Worm (Caenorhabditis elegans): ENCODE results near the gene tir-1.

The tir-1 gene

DNA sequence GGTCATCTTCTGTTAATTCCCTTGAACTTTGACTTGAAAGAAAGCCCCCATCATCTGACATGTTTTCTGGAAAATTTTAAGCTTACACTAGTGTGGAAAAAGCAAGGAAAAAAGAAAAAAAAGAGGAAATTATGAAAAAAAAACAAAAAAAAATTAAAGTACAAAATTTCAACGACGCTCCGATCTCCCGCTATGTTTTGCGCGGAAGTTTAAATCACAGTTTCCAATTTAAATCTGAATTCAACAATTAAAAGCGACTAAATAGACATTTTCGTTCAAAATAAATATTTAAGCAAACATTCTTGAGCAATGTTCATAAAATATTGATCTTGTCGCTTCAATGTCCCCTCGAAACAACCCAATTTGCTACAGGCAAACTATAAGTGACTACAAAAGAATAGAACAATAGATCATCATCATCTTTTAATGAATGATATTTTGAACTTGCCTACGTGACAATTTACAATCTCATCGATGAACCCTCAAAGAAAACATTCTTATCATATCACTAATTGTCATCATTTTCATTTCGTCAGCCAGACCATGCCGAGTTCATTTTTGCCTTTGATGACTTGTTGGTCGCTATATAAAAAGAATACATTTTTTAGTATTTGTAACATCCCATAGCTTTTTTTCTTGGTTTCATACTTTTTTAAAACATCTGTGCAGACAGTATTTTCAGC is 20.3 kb upstream of the tir-1 start, which contains the start of the genes metl-6 and nit-1:
Gene metl-6, minus strand, starts transcription at position 66 of the 683 bp plus-strand sequence.
Gene nit-1, plus strand, starts transcription at position 562 of the 683 bp plus-strand sequence.
- TF ChIP-seq hmbx-1 (tag; optimal IDR thresholded peaks at IDR 0.05) (no peak), flt-1 (GFP tag; IDR thresholded peaks at IDR 0.05) (no peak), aly-1 (tag; optimal IDR thresholded peaks at IDR 0.05) (no peak), pes-1 (GFP tag; IDR thresholded peaks at IDR 0.05) (no peak), tbx-37 (GFP tag; conservative IDR thresholded peaks at IDR 0.05) (no peak), ama-1 (optimal IDR thresholded peaks at IDR 0.05) (no peak), B0310.2 (tag; optimal IDR thresholded peaks at IDR 0.05) (no peak), hnd-1 (tag; optimal IDR thresholded peaks at IDR 0.05) (no peak), ceh-36 (tag; optimal IDR thresholded peaks at IDR 0.05) (no peak)

ce11 chrIII:3918569-3918968 is 17.1 kb upstream of the tir-1 start, which contains the start of gene ZK1058.3:
ZK1058.3 (plus strand) TSS chrIII:3918869.
- TF ChIP-seq hmbx-1 (tag; optimal IDR thresholded peaks at IDR 0.05) (no peak), aly-1 (tag; optimal IDR thresholded peaks at IDR 0.05) (no peak), ama-1 (optimal IDR thresholded peaks at IDR 0.05) (no peak), hmg-4 (GFP tag; optimal IDR thresholded peaks at IDR 0.05) (no peak), sea-1 (GFP tag; conservative IDR thresholded peaks at IDR 0.05) (no peak), tbx-37 (GFP tag; conservative IDR thresholded peaks at IDR 0.05) (no peak), tra-4 (tag; optimal IDR thresholded peaks at IDR 0.05) (no peak), tbx-11 (GFP tag; IDR thresholded peaks at IDR 0.05) (no peak), B0310.2 (tag; optimal IDR thresholded peaks at IDR 0.05) (no peak), ceh-13 (GFP tag; optimal IDR thresholded peaks at IDR 0.05) (no peak), pes-1 (GFP tag; IDR thresholded peaks at IDR 0.05) (no peak), hnd-1 (tag; optimal IDR thresholded peaks at IDR 0.05) (no peak), ceh-36 (tag; optimal IDR thresholded peaks at IDR 0.05) (no peak), F13C5.2 (tag; optimal IDR thresholded peaks at IDR 0.05) (no peak), flt-1 (GFP tag; IDR thresholded peaks at IDR 0.05) (no peak), scrt-1 (GFP tag; IDR thresholded peaks at IDR 0.05) (no peak), ets-7 (tag; optimal IDR thresholded peaks at IDR 0.05) (no peak)

DNA sequence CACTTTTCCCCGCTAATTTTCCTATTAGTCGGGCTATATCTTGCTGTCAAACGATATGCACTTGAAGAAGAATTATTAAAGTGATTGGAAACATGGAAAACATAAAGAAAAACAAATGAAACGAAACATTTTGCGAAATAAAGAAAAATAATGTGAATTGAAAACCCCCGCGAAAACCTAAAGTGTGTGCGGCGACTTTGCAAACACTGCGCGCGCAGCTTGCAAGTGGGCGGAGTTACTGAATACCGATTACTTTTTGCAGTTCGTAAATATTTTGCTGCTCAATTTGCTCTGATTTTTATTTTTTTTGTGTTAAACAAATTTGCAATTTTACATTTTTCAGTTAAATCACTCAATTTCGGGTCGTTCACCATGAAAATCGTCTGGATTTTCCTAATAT is 15.2 kb upstream of the tir-1 start, which contains the start of gene ccdc-47:
Gene ccdc-47, plus strand, starts transcription at position 344 of the 400 bp plus-strand sequence.
- TF ChIP-seq ceh-13 (GFP tag; optimal IDR thresholded peaks at IDR 0.05): peak; percentile 67
- TF ChIP-seq tra-4 (tag; optimal IDR thresholded peaks at IDR 0.05): peak; percentile 5
- peak; percentile 68; the same call in 1 of the 2 replicates for TF ChIP-seq tbx-37 (GFP tag; conservative IDR thresholded peaks at IDR 0.05)
- TF ChIP-seq hnd-1 (tag; optimal IDR thresholded peaks at IDR 0.05): peak; percentile 74
- TF ChIP-seq ets-7 (tag; optimal IDR thresholded peaks at IDR 0.05): peak; percentile 57
- TF ChIP-seq B0310.2 (tag; optimal IDR thresholded peaks at IDR 0.05): peak; percentile 15
- no peak for TF ChIP-seq hmbx-1 (tag; optimal IDR thresholded peaks at IDR 0.05)
- peak; percentile 82 for TF ChIP-seq hmg-4 (GFP tag; optimal IDR thresholded peaks at IDR 0.05)
- TF ChIP-seq flt-1 (GFP tag; IDR thresholded peaks at IDR 0.05): peak; percentile 75
- peak; percentile 87 for TF ChIP-seq pes-1 (GFP tag; IDR thresholded peaks at IDR 0.05)
- peak; percentile 81 for TF ChIP-seq tbx-11 (GFP tag; IDR thresholded peaks at IDR 0.05)
- TF ChIP-seq ceh-36 (tag; optimal IDR thresholded peaks at IDR 0.05): peak; percentile 84
- peak; percentile 88 for TF ChIP-seq sea-1 (GFP tag; conservative IDR thresholded peaks at IDR 0.05)
- peak; percentile 93 for TF ChIP-seq F13C5.2 (tag; optimal IDR thresholded peaks at IDR 0.05)
- TF ChIP-seq ama-1 (optimal IDR thresholded peaks at IDR 0.05): no peak
- TF ChIP-seq aly-1 (tag; optimal IDR thresholded peaks at IDR 0.05): peak; percentile 75
- TF ChIP-seq scrt-1 (GFP tag; IDR thresholded peaks at IDR 0.05): peak; percentile 86

DNA sequence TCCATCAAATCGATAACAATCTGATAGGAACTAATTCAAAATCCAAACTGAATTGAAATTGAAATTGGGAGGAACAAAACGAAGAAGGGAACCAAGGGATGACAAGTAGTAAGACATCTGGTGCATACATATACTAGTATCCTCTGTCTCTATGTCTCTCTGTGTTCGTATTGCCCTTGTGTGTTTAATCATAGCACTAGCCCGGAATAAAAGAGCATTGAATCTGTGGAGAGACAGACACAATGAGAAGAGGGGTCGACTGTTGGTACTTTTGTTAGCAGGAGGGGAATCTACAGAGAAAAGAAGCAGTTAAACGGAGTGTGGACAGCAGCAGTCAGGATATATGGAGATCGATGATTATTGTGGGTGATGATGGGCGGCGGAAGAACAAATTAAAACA is 14.3 kb upstream of the tir-1 start:
- TF ChIP-seq hmg-4 (GFP tag; optimal IDR thresholded peaks at IDR 0.05) (peak; percentile 32), ceh-13 (GFP tag; optimal IDR thresholded peaks at IDR 0.05) (no peak)

ce11 chrIII:3914836-3915235 is 13.4 kb upstream of the tir-1 start:
- TF ChIP-seq ceh-36 (tag; optimal IDR thresholded peaks at IDR 0.05) (no peak), tra-4 (tag; optimal IDR thresholded peaks at IDR 0.05) (no peak), ets-7 (tag; optimal IDR thresholded peaks at IDR 0.05) (no peak), hmbx-1 (tag; optimal IDR thresholded peaks at IDR 0.05) (no peak), pes-1 (GFP tag; IDR thresholded peaks at IDR 0.05) (0 out of 2 replicates have a peak, but pooled peaks have one; percentile 19), tbx-37 (GFP tag; conservative IDR thresholded peaks at IDR 0.05) (no peak), B0310.2 (tag; optimal IDR thresholded peaks at IDR 0.05) (no peak), flt-1 (GFP tag; IDR thresholded peaks at IDR 0.05) (no peak), hmg-4 (GFP tag; optimal IDR thresholded peaks at IDR 0.05) (no peak), ceh-13 (GFP tag; optimal IDR thresholded peaks at IDR 0.05) (no peak), sea-1 (GFP tag; conservative IDR thresholded peaks at IDR 0.05) (no peak), aly-1 (tag; optimal IDR thresholded peaks at IDR 0.05) (peak; percentile 27)

DNA sequence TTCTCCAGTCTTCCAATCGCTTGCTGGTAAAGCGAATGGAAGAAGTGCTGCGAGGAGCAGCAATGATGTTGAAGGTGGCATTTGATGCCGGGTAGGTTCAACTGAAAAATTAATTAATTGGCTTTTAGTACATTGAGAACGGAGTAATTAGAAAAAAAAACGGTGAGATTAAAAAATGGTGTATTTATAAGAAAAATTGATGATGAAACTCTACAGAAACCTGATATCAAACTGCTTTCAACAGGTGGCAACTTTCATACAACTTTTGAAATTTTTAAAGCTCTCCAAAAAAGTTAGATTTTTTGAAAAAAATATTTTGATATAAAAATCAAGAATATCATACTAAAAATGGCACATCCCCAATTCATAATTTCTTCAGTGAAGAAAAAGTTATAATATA is 12.6 kb upstream of the tir-1 start, which contains the start of gene pat-3:
Gene pat-3, minus strand, starts transcription at position 101 of the 400 bp plus-strand sequence.
- no peak for TF ChIP-seq ets-7 (tag; optimal IDR thresholded peaks at IDR 0.05)
- TF ChIP-seq ceh-36 (tag; optimal IDR thresholded peaks at IDR 0.05): no peak
- TF ChIP-seq tbx-37 (GFP tag; conservative IDR thresholded peaks at IDR 0.05): no peak
- TF ChIP-seq hnd-1 (tag; optimal IDR thresholded peaks at IDR 0.05): no peak
- no peak for TF ChIP-seq pes-1 (GFP tag; IDR thresholded peaks at IDR 0.05)
- no peak for TF ChIP-seq aly-1 (tag; optimal IDR thresholded peaks at IDR 0.05)
- TF ChIP-seq F13C5.2 (tag; optimal IDR thresholded peaks at IDR 0.05): no peak

ce11 chrIII:3908205-3908604 is 6.8 kb upstream of the tir-1 start:
- TF ChIP-seq hmbx-1 (tag; optimal IDR thresholded peaks at IDR 0.05) (no peak), flt-1 (GFP tag; IDR thresholded peaks at IDR 0.05) (no peak), tbx-11 (GFP tag; IDR thresholded peaks at IDR 0.05) (no peak)

- TF ChIP-seq ceh-36 (tag; optimal IDR thresholded peaks at IDR 0.05) (no peak), aly-1 (tag; optimal IDR thresholded peaks at IDR 0.05) (no peak), sea-1 (GFP tag; conservative IDR thresholded peaks at IDR 0.05) (no peak), B0310.2 (tag; optimal IDR thresholded peaks at IDR 0.05) (no peak), flt-1 (GFP tag; IDR thresholded peaks at IDR 0.05) (no peak), hnd-1 (tag; optimal IDR thresholded peaks at IDR 0.05) (no peak), tbx-11 (GFP tag; IDR thresholded peaks at IDR 0.05) (no peak), F13C5.2 (tag; optimal IDR thresholded peaks at IDR 0.05) (no peak), hmbx-1 (tag; optimal IDR thresholded peaks at IDR 0.05) (no peak), tbx-37 (GFP tag; conservative IDR thresholded peaks at IDR 0.05) (no peak), scrt-1 (GFP tag; IDR thresholded peaks at IDR 0.05) (no peak), pes-1 (GFP tag; IDR thresholded peaks at IDR 0.05) (no peak), ama-1 (optimal IDR thresholded peaks at IDR 0.05) (no peak), ceh-13 (GFP tag; optimal IDR thresholded peaks at IDR 0.05) (no peak), hmg-4 (GFP tag; optimal IDR thresholded peaks at IDR 0.05) (no peak), tra-4 (tag; optimal IDR thresholded peaks at IDR 0.05) (no peak)
Observed at ce11 chrIII:3907587-3907986, 6.1 kb upstream of the tir-1 start, which contains the start of gene mmcm-1. mmcm-1 (minus strand) TSS chrIII:3907687.

All from whole organism, early embryonic.